Worm (Caenorhabditis elegans): ENCODE data around the gene Y57E12B.1.

DNA sequence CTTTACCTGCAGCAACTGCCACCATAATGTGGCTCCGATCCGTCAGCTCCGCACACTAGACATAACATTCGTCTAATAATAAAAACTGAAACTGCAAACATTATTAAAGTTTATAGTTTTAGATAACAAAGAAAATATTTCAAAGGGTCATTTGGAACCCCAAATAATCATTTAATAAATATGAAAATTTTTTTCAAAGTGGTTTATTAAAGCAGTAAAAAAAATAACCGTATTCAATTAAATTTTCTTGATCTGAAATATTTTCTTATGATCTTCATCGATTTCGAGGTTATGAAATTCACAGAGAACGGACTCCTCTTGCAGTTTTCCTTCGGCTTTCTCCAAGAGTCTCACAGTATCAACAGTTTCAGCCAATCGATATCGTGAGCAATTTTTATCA is 37.6 kb downstream of the Y57E12B.1 start, which contains the start of gene nhr-163:
- TF ChIP-seq W03F9.2 (tag; optimal IDR thresholded peaks at IDR 0.05) (no peak), dao-5 (tag; optimal IDR thresholded peaks at IDR 0.05) (no peak)

Measured in whole organism, L4/young adult.